Worm (Caenorhabditis elegans): ENCODE results near the gene T16G12.9.
A peak's percentile ranks its signal among the peaks of the same experiment; 100 is the strongest.

The T16G12.9 gene

ce11 chrIII:10108995-10109394, 30.9 kb upstream of the T16G12.9 start, which contains the start of gene T16H12.9:
T16H12.9 (plus strand) TSS chrIII:10109295.
- TF ChIP-seq ets-7 (tag; optimal IDR thresholded peaks at IDR 0.05) (no peak), scrt-1 (GFP tag; IDR thresholded peaks at IDR 0.05) (no peak), B0310.2 (tag; optimal IDR thresholded peaks at IDR 0.05) (no peak), tbx-11 (GFP tag; IDR thresholded peaks at IDR 0.05) (no peak), F13C5.2 (tag; optimal IDR thresholded peaks at IDR 0.05) (no peak), sea-1 (GFP tag; conservative IDR thresholded peaks at IDR 0.05) (no peak), ceh-13 (GFP tag; optimal IDR thresholded peaks at IDR 0.05) (no peak), pes-1 (GFP tag; IDR thresholded peaks at IDR 0.05) (no peak), flt-1 (GFP tag; IDR thresholded peaks at IDR 0.05) (no peak), hmg-4 (GFP tag; optimal IDR thresholded peaks at IDR 0.05) (no peak), aly-1 (tag; optimal IDR thresholded peaks at IDR 0.05) (no peak), hnd-1 (tag; optimal IDR thresholded peaks at IDR 0.05) (no peak), ceh-36 (tag; optimal IDR thresholded peaks at IDR 0.05) (no peak), hmbx-1 (tag; optimal IDR thresholded peaks at IDR 0.05) (no peak), ama-1 (optimal IDR thresholded peaks at IDR 0.05) (no peak), tra-4 (tag; optimal IDR thresholded peaks at IDR 0.05) (no peak), tbx-37 (GFP tag; conservative IDR thresholded peaks at IDR 0.05) (no peak)

- no peak for TF ChIP-seq ceh-13 (GFP tag; optimal IDR thresholded peaks at IDR 0.05)
- no peak for TF ChIP-seq scrt-1 (GFP tag; IDR thresholded peaks at IDR 0.05)
Measured at ce11 chrIII:10106390-10106789, 28.3 kb upstream of the T16G12.9 start, which contains the start of gene srt-55. srt-55 (minus strand) TSS chrIII:10106490.

DNA sequence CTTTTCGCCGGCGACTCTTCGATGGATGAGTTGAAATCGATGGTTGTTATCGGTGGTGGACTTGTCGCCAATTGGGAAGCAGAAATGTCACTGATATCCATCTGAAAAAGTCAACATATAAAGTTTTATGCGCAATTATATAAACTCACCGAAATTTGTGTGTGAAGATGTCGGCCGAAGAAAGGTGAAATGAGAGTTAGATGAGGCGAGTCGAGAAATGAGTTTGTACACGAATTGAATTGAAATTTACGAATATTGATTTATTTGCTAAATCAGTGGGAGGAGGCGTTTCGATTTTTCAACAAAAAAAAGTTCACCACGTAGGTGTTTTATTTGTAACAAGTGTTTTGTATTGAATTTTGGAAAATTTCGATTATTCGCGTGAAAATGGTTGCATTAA, 23.3 kb upstream of the T16G12.9 start, which contains the start of gene kel-10:
kel-10 (minus strand) TSS at position 101 of the 400 bp plus-strand sequence.
- TF ChIP-seq hmbx-1 (tag; optimal IDR thresholded peaks at IDR 0.05) (no peak), B0310.2 (tag; optimal IDR thresholded peaks at IDR 0.05) (no peak), hmg-4 (GFP tag; optimal IDR thresholded peaks at IDR 0.05) (no peak)

- TF ChIP-seq sea-1 (GFP tag; conservative IDR thresholded peaks at IDR 0.05): no peak
- TF ChIP-seq pes-1 (GFP tag; IDR thresholded peaks at IDR 0.05): no peak
- TF ChIP-seq ama-1 (optimal IDR thresholded peaks at IDR 0.05): no peak
- TF ChIP-seq flt-1 (GFP tag; IDR thresholded peaks at IDR 0.05): no peak
- no peak for TF ChIP-seq hmg-4 (GFP tag; optimal IDR thresholded peaks at IDR 0.05)
- TF ChIP-seq aly-1 (tag; optimal IDR thresholded peaks at IDR 0.05): no peak
- TF ChIP-seq tbx-37 (GFP tag; conservative IDR thresholded peaks at IDR 0.05): no peak
- TF ChIP-seq hmbx-1 (tag; optimal IDR thresholded peaks at IDR 0.05): no peak
- no peak for TF ChIP-seq F13C5.2 (tag; optimal IDR thresholded peaks at IDR 0.05)
Measured at ce11 chrIII:10097981-10098380, 19.9 kb upstream of the T16G12.9 start, which contains the start of gene spop-1. spop-1 (minus strand) TSS chrIII:10098081.

DNA sequence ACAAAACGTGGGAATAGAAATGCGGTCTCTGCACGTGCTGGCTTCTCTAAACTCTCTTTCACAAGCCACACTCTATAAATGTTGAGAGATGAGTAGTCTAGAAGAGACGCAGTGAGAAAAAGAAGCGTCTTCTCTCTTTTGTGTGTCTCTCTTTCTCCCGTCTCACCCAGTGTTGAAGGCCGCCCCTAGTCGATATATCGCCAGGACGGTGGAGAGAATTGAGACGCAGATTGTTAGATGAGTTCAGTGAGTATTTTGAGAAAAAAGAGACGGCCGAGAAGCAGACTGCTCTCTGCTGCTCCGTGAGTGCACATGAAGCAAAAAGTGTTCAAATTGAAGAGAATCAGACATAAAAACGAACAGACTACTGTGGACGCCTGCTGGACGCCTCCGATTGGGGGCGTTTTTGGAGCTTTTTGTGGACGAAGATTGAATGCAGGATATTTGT, 18.5 kb upstream of the T16G12.9 start:
- no peak for TF ChIP-seq sea-1 (GFP tag; conservative IDR thresholded peaks at IDR 0.05)
- TF ChIP-seq ceh-36 (tag; optimal IDR thresholded peaks at IDR 0.05): no peak
- no peak for TF ChIP-seq tbx-37 (GFP tag; conservative IDR thresholded peaks at IDR 0.05)
- TF ChIP-seq hmg-4 (GFP tag; optimal IDR thresholded peaks at IDR 0.05): peak; percentile 57
- TF ChIP-seq hnd-1 (tag; optimal IDR thresholded peaks at IDR 0.05): no peak
- TF ChIP-seq pes-1 (GFP tag; IDR thresholded peaks at IDR 0.05): no peak
- TF ChIP-seq hmbx-1 (tag; optimal IDR thresholded peaks at IDR 0.05): no peak
- TF ChIP-seq ama-1 (optimal IDR thresholded peaks at IDR 0.05): no peak

DNA sequence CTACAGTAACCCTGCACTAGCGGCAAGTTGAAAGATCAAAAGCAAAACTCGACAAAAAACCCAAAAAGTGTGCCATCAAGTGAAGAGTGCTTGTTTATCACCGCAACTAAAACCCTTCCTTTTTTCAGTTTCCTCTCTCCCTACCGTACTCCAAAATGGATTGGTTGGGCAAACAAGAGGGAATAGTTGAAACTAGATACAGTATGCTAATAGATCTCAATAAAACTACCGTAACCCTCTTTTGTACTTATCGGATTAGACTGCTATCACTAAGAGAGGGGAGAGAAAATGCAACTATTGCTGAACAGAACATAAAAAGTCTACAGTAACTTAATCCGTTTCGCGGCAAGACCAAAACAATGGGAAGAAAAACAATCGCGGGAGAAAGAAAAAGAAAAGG, 17.3 kb upstream of the T16G12.9 start:
- TF ChIP-seq ceh-13 (GFP tag; optimal IDR thresholded peaks at IDR 0.05): no peak
- no peak for TF ChIP-seq tbx-11 (GFP tag; IDR thresholded peaks at IDR 0.05)
- no peak for TF ChIP-seq flt-1 (GFP tag; IDR thresholded peaks at IDR 0.05)
- TF ChIP-seq ets-7 (tag; optimal IDR thresholded peaks at IDR 0.05): no peak
- no peak for TF ChIP-seq sea-1 (GFP tag; conservative IDR thresholded peaks at IDR 0.05)
- no peak for TF ChIP-seq hnd-1 (tag; optimal IDR thresholded peaks at IDR 0.05)
- no peak for TF ChIP-seq hmg-4 (GFP tag; optimal IDR thresholded peaks at IDR 0.05)
- no peak for TF ChIP-seq ama-1 (optimal IDR thresholded peaks at IDR 0.05)
- TF ChIP-seq hmbx-1 (tag; optimal IDR thresholded peaks at IDR 0.05): no peak
- TF ChIP-seq pes-1 (GFP tag; IDR thresholded peaks at IDR 0.05): no peak
- no peak for TF ChIP-seq B0310.2 (tag; optimal IDR thresholded peaks at IDR 0.05)
- no peak for TF ChIP-seq F13C5.2 (tag; optimal IDR thresholded peaks at IDR 0.05)
- TF ChIP-seq ceh-36 (tag; optimal IDR thresholded peaks at IDR 0.05): no peak
- no peak for TF ChIP-seq tra-4 (tag; optimal IDR thresholded peaks at IDR 0.05)
- no peak for TF ChIP-seq scrt-1 (GFP tag; IDR thresholded peaks at IDR 0.05)
- no peak for TF ChIP-seq tbx-37 (GFP tag; conservative IDR thresholded peaks at IDR 0.05)
- no peak for TF ChIP-seq aly-1 (tag; optimal IDR thresholded peaks at IDR 0.05)

ce11 chrIII:10094538-10094937, 16.5 kb upstream of the T16G12.9 start:
- TF ChIP-seq sea-1 (GFP tag; conservative IDR thresholded peaks at IDR 0.05): no peak
- no peak for TF ChIP-seq B0310.2 (tag; optimal IDR thresholded peaks at IDR 0.05)
- TF ChIP-seq pes-1 (GFP tag; IDR thresholded peaks at IDR 0.05): no peak
- TF ChIP-seq aly-1 (tag; optimal IDR thresholded peaks at IDR 0.05): peak; percentile 52
- peak; percentile 23 for TF ChIP-seq F13C5.2 (tag; optimal IDR thresholded peaks at IDR 0.05)
- no peak for TF ChIP-seq tbx-37 (GFP tag; conservative IDR thresholded peaks at IDR 0.05)
- TF ChIP-seq ama-1 (optimal IDR thresholded peaks at IDR 0.05): no peak
- no peak for TF ChIP-seq tra-4 (tag; optimal IDR thresholded peaks at IDR 0.05)
- no peak for TF ChIP-seq hnd-1 (tag; optimal IDR thresholded peaks at IDR 0.05)
- TF ChIP-seq ceh-36 (tag; optimal IDR thresholded peaks at IDR 0.05): peak; percentile 43
- no peak for TF ChIP-seq ceh-13 (GFP tag; optimal IDR thresholded peaks at IDR 0.05)
- no peak for TF ChIP-seq hmbx-1 (tag; optimal IDR thresholded peaks at IDR 0.05)
- peak; percentile 91 for TF ChIP-seq hmg-4 (GFP tag; optimal IDR thresholded peaks at IDR 0.05)
- no peak for TF ChIP-seq flt-1 (GFP tag; IDR thresholded peaks at IDR 0.05)
- no peak for TF ChIP-seq tbx-11 (GFP tag; IDR thresholded peaks at IDR 0.05)
- TF ChIP-seq ets-7 (tag; optimal IDR thresholded peaks at IDR 0.05): no peak
- no peak for TF ChIP-seq scrt-1 (GFP tag; IDR thresholded peaks at IDR 0.05)

- TF ChIP-seq aly-1 (tag; optimal IDR thresholded peaks at IDR 0.05): no peak
Measured at ce11 chrIII:10093093-10093492, 15.0 kb upstream of the T16G12.9 start.

Data from whole organism, early embryonic.